Worm (Caenorhabditis elegans): Measurements from ENCODE around the gene npp-9.

DNA sequence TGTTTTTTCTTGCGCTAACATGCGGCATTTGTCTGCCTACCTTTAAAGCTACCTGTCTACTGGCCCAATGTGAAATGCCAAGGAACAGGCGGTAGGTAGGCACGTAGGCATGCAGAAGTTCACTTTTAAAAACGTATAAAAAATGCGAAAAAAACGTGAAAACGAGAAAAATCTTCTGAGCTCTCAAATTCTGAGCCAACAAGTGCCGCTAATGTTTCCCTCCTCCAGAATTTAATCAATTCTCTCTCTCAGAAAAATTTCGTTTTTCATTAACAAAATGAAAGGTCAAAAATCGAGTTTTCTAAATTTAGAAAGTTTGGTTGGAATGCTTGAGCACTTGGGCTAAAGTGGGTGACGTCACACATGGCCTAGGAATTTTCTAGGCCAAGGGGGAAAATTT lies 21.8 kb downstream of the npp-9 start:
- TF ChIP-seq dao-5 (tag; optimal IDR thresholded peaks at IDR 0.05), result no peak
- no peak for TF ChIP-seq W03F9.2 (tag; optimal IDR thresholded peaks at IDR 0.05)

All from whole organism, L4/young adult.